Fruit fly (Drosophila melanogaster) whole organism, larva: Measurements from ENCODE around the gene Brr2.

Experiments used
- noc ChIP-seq: fragments of 200-800 bp; sonication (Bioruptor generic); optimal IDR thresholded peaks from 3 replicates; lab custom pipeline; 2019; ENCODE audit warnings: missing biosample characterization, mild to moderate bottlenecking, missing genetic modification characterization, moderate library complexity

The Brr2 gene

DNA sequence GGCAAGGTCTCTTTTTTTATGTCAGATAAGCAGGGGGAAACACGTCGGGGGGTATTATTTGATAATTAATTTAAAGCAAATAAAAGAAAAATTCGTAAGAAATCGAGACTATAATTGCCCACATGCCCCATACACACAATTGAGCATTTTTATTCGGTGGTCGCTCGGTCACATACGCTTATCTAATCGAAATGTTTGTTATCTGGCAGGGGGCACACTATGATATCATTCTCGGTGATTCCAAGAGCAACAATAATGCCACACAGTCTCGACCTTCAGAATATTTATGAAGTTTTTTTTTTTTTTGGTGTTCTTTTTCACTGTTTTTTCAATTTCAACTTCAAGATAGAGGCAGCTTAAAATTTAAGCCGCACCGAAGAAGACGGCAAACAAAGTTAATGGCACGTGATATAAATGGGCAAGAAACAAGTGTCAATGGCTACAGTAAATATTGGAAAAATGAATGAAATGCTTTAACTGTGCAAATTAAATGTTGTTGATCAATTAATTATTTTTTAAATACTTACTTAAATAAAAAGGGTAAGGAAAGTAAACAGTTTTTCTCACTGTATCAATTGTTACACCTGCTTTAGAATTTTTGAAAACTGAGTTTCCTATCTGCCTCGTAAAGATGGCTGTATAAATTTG lies 31.8 kb upstream of the Brr2 start:
- TF ChIP-seq noc (tag; lab: Kevin White, UChicago): peak; percentile 52

DNA sequence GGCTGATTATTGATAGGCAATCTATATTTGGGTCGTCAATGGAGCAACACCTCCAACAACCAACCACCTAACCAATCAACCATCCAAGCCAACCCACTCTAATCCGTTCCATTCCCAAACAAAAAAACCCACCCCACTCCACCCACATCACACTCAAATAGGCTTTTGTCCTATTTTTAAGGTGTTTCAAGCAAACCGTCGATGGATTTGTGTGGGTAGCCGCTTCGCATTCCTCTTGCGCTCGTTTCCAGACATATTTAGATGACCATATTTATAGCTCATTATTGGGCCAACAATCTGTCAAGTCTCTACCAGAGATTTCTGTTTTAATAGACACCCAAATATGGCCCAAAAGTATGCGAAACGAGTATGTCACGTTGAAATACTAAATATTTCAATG lies 30.5 kb upstream of the Brr2 start:
- TF ChIP-seq noc (tag; lab: Kevin White, UChicago): no peak

DNA sequence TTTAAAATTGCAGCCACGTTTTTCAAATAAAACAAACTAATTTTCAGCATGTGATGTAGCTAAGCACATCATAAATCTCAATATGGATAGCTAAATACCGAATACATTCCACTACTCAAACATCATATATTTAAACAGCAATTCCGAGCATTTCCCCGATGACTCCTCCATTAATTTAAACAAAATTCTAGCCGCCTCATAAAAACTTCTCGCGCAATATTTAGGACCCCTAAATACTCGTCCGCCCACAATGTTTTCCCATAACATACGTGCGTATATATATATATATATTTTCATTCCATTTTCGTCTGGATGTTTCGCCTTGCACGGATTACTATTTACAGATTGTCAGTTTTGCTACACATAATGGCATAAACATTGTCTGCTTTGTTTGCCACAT lies 28.3 kb upstream of the Brr2 start:
- TF ChIP-seq noc (tag; lab: Kevin White, UChicago): no peak

DNA sequence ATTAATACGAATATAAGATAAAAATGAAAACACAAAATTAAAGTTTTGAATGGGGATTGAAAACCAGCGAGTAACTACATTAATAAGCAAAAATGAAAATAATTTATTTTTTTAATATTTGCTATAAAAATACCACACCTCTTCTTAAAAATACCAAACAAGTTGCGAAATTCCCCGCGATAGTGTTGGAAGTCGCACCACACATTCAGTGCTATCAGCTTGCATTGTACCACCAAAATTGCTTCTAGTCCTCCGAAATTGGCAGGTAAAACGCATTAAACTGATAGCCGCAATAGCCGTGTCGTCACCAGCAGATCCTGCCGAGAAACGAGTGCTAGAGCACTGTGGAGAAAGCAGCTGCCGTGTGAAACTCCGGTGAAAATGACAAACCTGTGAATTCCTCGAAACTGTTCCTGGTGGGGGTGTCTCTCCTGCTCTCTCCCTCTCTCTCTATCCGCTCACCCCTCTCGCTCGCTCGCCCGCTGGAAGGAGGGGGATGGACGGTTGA lies 20.4 kb upstream of the Brr2 start, which contains the start of gene Hip14:
TSS of gene Hip14 (plus strand) at position 198 of the 508 bp plus-strand sequence.
- TF ChIP-seq noc (tag; lab: Kevin White, UChicago): no peak

DNA sequence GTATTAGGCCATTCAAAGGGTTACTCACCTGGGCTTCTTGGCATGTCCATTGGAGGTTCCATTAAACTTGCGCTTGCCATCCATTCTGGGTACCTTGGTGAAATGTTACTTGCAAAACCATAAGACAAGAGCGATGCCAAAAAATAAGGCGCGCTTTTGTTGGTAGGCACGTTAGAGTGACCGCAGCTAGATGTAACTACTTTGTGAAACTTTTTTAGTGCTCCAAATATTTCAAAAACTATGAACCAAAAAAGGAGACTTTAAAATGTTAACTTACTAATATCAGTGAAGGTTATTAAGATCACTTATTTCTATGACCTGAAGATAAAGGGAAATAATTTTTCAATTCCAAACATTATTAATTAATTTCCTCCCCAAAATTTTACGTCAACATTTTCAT lies 20.0 kb upstream of the Brr2 start, which contains the start of gene PolD1:
TSS of gene PolD1 (minus strand) at position 181 of the 400 bp plus-strand sequence.
- no peak for TF ChIP-seq noc (tag; lab: Kevin White, UChicago)

DNA sequence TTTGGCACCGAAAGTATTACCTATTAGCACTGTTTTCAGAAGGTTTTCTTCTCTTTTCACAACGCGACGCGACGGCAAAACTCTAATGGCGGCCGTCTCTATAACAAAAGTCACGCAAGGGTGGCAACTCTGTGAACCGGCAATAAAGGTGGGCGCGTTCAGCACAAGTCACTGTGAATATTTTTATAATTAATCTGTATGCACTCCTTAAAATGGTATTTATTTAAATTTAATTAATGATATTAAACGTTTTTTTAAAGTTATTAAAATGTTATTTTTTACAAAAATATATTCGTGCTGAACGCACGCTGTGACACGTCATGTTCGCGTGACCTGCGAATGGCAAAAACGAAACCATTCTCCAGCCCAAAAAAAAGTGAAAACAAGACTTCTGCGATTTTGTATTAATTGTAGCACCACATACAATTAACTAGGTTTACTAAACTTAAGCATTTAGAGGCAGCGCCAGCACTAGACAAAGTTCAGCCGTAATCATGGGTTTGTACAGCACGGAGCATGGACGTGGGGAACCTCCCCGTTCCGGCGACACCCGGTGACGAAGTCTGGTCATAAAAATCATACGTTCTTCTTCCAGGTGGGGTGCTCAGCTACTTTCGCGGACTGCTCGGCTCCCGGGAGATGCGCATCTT lies 15.2 kb upstream of the Brr2 start, which contains the start of the genes brm and Arl1:
TSS of gene brm (minus strand) at position 87 of the 650 bp plus-strand sequence.
TSS of gene Arl1 (plus strand) at position 353 of the 650 bp plus-strand sequence.
- TF ChIP-seq noc (tag; lab: Kevin White, UChicago): peak; percentile 98

DNA sequence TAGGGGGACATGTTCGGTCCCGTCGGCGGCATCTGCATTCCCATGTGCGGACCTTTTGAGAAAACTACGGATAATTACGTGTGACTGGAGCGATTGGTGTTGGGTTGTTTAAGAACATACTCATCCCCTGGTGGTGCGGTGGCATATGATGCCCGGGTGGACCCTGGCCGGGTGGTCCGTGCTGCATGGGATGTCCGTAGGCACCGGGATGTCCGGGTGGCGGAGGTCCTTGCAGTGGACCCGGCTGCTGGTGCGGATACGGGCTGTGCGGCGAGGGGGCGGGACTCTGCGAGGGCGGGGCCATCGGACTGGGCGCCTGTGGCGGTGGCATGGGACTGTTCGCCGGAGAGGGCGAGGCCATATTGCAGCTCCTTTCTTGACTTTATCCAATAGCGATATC lies 14.5 kb upstream of the Brr2 start:
- no peak for TF ChIP-seq noc (tag; lab: Kevin White, UChicago)

DNA sequence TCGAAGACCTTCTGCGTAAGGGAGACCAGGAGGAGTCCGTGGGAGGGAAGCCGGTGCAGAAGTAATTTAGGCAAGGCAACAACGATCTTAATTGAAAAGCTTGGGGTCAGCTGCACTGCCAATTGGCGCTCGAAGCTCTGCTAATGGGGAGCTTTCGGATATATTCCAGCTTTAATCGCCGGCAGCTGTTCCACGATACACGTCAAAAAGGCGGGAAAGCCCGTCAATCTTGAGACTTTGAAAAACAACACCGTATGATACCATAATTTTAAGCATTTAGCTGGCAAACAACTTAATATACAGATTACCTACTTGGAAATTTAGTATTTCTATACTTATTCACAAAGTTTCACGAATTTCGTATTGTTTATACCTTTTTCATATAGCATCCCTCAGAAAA lies 13.7 kb upstream of the Brr2 start:
- no peak for TF ChIP-seq noc (tag; lab: Kevin White, UChicago)

DNA sequence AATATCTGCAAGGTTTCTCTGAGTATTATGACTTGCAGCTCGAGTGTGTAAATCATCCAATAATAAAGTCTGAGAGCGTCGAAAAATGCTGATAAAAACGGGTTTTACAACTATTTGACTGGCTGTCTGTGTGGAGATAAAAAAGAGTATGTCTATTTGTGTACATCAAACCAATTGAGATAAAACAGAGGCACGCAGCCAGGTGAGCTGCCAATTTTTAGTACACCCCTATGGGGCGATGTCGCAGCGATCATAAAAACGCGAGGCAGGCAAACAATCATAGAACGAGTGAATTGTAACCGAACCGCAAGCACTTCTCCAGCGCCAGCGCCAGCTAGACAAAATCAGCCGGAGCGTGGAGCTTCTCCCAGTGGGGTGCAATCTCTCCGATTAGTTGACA lies 12.2 kb upstream of the Brr2 start, which contains the start of gene CG17027:
TSS of gene CG17027 (plus strand) at position 189 of the 400 bp plus-strand sequence.
- TF ChIP-seq noc (tag; lab: Kevin White, UChicago): peak; percentile 39

DNA sequence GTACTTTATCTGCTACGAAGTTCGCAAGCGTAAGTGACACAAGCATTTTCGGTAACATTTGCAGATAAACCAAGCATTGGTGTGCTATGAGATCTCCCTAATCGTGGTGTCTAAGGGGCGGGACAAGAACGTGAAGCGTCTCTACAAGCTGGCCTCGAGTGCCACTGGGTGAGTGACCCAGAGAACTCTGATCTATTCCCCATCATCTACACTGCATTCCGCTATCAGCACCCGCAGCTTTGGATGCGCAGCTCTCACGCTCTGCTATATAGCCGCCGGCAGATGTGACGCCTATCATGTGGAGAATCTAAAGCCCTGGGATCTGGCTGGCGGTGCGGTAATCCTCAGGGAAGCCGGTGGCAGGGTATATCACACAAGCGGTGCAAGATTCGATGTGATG lies 11.6 kb upstream of the Brr2 start:
- no peak for TF ChIP-seq noc (tag; lab: Kevin White, UChicago)

DNA sequence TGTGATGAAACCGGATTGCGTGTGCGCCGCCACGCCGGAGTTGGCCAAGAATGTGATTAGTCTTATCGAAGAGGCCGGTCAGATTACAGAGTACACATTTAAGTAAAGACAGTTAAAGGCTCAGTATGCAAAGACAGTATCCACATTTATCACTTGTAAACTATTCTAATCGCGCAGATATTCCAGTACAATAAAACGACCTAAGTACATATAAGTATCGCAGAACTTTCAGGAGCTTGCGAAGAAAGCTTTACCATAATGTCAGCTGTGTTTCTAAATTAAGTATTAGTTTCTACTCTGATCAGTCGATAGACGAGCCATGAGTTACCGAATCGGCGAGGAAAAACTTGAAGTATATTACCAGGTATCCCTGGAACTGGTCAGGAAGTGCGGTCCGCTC lies 10.6 kb upstream of the Brr2 start, which contains the start of gene CG17028:
TSS of gene CG17028 (plus strand) at position 301 of the 400 bp plus-strand sequence.
- no peak for TF ChIP-seq noc (tag; lab: Kevin White, UChicago)

DNA sequence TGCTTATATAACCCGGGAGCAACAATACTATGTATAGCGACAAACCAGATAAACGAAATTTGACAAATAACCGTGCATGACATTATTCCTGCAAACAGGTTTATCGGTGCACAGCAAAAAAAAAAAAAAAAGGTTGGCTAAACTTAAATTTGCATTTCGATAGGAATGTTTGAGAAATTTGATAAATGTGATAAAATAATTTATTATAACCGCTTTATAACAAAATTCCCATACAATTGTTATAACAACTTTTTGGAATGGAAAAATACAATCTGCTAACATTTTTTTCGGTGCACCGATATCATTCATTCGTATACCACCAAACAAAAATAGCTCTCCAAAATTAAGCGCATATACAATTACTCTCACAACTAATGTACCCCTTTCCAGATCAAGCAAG lies 9.9 kb upstream of the Brr2 start:
- peak; percentile 20 for TF ChIP-seq noc (tag; lab: Kevin White, UChicago)

DNA sequence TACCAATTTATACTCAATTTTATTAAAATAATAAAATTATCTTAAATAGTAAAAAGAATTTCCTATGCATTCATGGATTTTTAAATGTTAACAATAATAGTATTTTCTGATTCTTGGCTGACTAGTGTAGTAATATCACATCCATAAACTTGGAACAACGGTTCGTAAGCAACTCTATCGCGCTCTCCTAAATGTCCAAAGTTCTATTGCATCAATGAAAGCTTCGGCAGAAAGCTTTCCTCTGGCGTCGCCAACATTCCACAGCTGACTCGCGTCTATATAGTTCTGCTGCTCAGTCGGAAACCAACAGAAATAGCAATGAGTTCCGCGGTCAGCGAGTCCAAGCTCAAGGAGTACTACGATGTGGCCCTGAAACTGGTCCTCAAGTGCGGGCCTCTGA lies 9.1 kb upstream of the Brr2 start, which contains the start of gene CG17029:
TSS of gene CG17029 (plus strand) at position 113 of the 400 bp plus-strand sequence.
- TF ChIP-seq noc (tag; lab: Kevin White, UChicago): no peak

DNA sequence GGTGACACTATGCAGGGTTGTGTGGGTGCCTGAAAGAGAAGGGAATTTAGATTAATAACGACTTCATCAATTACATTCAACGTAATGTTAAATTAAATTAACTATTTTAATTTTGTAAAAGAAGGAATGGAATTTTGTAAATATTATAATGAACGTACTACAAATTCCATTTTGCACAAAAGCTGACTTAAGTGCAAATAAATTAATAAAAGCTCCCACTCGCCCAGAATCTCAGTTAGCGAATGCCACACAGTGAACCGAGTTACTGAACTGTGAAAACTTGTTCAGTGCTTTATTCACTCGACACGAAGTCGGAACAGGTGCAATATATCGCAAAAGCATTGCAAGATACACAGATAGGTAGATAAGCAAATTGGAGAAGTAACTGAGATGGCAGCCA lies 7.4 kb upstream of the Brr2 start, which contains the start of gene CG17026:
TSS of gene CG17026 (plus strand) at position 301 of the 400 bp plus-strand sequence.
- no peak for TF ChIP-seq noc (tag; lab: Kevin White, UChicago)

DNA sequence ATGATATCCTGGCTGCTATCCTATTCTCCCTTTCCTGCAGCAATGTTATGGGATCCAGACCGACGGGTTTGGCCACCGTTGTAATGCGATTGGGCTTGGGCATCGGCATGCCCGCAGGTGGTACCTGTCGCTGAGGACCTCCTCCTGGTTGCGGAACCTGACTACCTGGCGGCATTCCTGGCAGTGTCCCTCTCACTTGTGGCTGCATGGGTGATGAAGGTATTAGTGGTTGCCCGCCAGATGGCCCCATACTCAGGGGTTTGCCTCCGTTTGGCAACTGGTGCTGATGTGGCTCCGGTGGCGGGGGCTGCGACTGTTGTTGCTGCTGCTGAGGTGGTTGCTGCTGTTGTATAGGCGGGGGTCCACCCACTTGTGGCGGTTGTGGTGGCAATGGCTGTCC lies 6.5 kb upstream of the Brr2 start:
- TF ChIP-seq noc (tag; lab: Kevin White, UChicago): no peak

DNA sequence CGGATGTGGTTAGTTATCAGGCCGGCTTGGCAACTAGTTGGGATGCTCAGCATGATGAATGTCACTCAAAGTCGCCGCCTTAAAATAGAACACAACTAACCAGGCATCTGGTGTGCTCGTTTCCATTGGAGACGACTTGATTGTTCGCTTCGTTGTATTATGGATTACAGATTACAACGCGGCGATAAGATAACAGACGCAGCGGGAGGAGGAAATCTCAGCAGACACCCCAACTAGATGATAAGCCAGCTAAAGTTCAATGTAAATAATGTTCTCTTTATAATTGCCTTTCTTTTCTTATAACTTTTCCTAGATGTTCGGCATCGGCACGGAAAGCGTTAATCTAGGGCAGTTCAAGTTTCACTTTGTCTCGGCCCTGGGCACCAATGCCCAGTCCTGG lies 1.0 kb upstream of the Brr2 start:
- TF ChIP-seq noc (tag; lab: Kevin White, UChicago): no peak
